Worm (Caenorhabditis elegans) whole organism, young adult: ENCODE results near the gene srd-12.
A peak's percentile ranks its signal among the peaks of the same experiment; 100 is the strongest.

Experiments
- F57C9.4 ChIP-seq: sonication (generic microtip); optimal IDR thresholded peaks from 2 replicates; lab custom pipeline; 2017; ENCODE audit warnings: mild to moderate bottlenecking, missing genetic modification characterization, missing compliant biosample characterization
- bed-1 ChIP-seq: fragments of 200-800 bp; sonication (Bioruptor generic); IDR thresholded peaks from 2 replicates; pipeline ENCODE4 v1.3.6; 2022; ENCODE audit warnings: missing genetic modification reagents, missing genetic modification characterization, missing compliant biosample characterization
- egl-18 ChIP-seq: fragments of 200-800 bp; sonication (Bioruptor generic); IDR thresholded peaks from 2 replicates; pipeline ENCODE4 v1.3.6; 2022; ENCODE audit warnings: missing genetic modification reagents, missing genetic modification characterization, missing compliant biosample characterization
- nfya-2 ChIP-seq: fragments of 200-800 bp; sonication (Bioruptor generic); IDR thresholded peaks from 2 replicates; pipeline ENCODE4 v1.3.6; 2022; ENCODE audit warnings: missing genetic modification reagents, missing genetic modification characterization, missing compliant biosample characterization
- pha-4 ChIP-seq: fragments of 150-350 bp; sonication (generic microtip); optimal IDR thresholded peaks from 2 replicates; lab custom pipeline; 2014; ENCODE audit warnings: missing biosample characterization, missing genetic modification reagents, missing genetic modification characterization
- somi-1 ChIP-seq: fragments of 200-800 bp; sonication (Bioruptor generic); optimal IDR thresholded peaks from 2 replicates; lab custom pipeline; 2018; ENCODE audit warnings: mild to moderate bottlenecking, missing genetic modification characterization, missing compliant biosample characterization
- tbx-9 ChIP-seq: sonication (generic microtip); optimal IDR thresholded peaks from 2 replicates; lab custom pipeline; 2016; ENCODE audit warnings: borderline replicate concordance, missing genetic modification characterization, inconsistent platforms, missing compliant biosample characterization
- zim-3 ChIP-seq: sonication (generic microtip); optimal IDR thresholded peaks from 2 replicates; lab custom pipeline; 2017; ENCODE audit warnings: mild to moderate bottlenecking, missing genetic modification characterization, moderate library complexity, missing compliant biosample characterization

ce11 chrIV:5607343-5607742, 22.7 kb downstream of the srd-12 start:
- TF ChIP-seq tbx-9 (tag; lab: Kevin White, UChicago) (no peak), F57C9.4 (tag; lab: Kevin White, UChicago) (no peak), nfya-2 (no peak), somi-1 (GFP tag; lab: Kevin White, UChicago) (peak; percentile 92), pha-4 (tag; lab: Kevin White, UChicago) (peak; percentile 41), egl-18 (no peak), zim-3 (no peak), bed-1 (no peak)
